Worm (Caenorhabditis elegans): ENCODE results near the gene T01H3.5.

Gene T01H3.5

DNA sequence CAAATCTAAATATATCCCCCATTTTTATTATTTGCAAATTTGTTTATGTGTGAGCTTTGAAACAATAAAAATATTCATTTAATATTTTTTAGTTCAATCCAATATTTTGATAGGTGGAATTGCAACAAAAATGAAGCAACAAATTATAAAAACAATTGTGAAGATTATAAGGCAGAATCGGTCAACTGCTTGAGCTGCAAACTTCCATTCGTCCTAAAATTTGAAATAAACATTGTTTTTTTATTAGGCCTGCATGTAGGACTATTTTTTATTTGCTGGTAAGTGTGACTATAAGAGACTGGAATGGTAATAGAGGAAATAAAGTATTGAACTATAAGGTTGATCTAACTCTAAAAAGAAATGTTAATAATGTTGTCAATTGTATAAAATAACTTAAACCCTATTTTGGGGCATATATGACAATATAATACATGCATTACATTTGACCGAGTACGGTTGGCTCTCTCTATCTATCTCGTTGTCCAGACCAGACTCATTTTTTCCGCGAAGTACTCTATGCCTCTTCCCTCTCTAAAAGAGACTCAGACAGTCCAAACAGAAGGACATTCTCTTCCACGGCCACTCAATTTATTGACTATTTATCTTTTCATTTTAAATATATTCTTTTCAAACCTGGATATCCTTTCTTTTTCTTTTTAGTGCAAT, 33.7 kb upstream of the T01H3.5 start, which contains the start of gene T09A5.4:
TSS of gene T09A5.4 (plus strand) at position 616 of the 666 bp plus-strand sequence.
- no peak for TF ChIP-seq pes-1 (GFP tag; IDR thresholded peaks at IDR 0.05)
- no peak for TF ChIP-seq F13C5.2 (tag; optimal IDR thresholded peaks at IDR 0.05)
- no peak for TF ChIP-seq B0310.2 (tag; optimal IDR thresholded peaks at IDR 0.05)
- no peak for TF ChIP-seq scrt-1 (GFP tag; IDR thresholded peaks at IDR 0.05)
- TF ChIP-seq sea-1 (GFP tag; conservative IDR thresholded peaks at IDR 0.05): no peak
- TF ChIP-seq flt-1 (GFP tag; IDR thresholded peaks at IDR 0.05): no peak
- no peak for TF ChIP-seq aly-1 (tag; optimal IDR thresholded peaks at IDR 0.05)
- no peak for TF ChIP-seq ceh-13 (GFP tag; optimal IDR thresholded peaks at IDR 0.05)
- no peak for TF ChIP-seq ama-1 (optimal IDR thresholded peaks at IDR 0.05)
- no peak for TF ChIP-seq hmg-4 (GFP tag; optimal IDR thresholded peaks at IDR 0.05)
- no peak for TF ChIP-seq hnd-1 (tag; optimal IDR thresholded peaks at IDR 0.05)
- no peak for TF ChIP-seq tbx-11 (GFP tag; IDR thresholded peaks at IDR 0.05)
- TF ChIP-seq tra-4 (tag; optimal IDR thresholded peaks at IDR 0.05): no peak
- TF ChIP-seq tbx-37 (GFP tag; conservative IDR thresholded peaks at IDR 0.05): no peak
- TF ChIP-seq ets-7 (tag; optimal IDR thresholded peaks at IDR 0.05): no peak
- TF ChIP-seq hmbx-1 (tag; optimal IDR thresholded peaks at IDR 0.05): no peak
- no peak for TF ChIP-seq ceh-36 (tag; optimal IDR thresholded peaks at IDR 0.05)

DNA sequence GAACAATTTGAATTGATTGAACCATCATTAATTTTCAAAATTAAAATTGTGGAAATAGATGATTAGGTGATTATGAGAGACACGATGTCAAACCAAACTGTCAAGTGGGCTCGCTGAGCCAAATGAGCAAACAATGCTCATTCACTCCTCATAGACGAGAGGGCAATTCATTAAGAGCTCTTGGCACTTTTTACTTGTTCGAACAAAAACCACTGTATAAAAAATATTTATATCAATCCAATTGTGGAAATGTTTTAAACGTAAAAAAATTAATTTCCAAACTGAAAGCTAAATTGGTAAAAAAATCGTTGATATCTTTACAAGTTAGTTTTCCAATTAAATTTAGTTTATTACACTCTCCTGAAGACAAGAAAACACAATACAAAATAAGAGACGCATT, 29.7 kb upstream of the T01H3.5 start, which contains the start of gene acr-7:
TSS of gene acr-7 (minus strand) at position 101 of the 400 bp plus-strand sequence.
- TF ChIP-seq B0310.2 (tag; optimal IDR thresholded peaks at IDR 0.05): no peak
- TF ChIP-seq ceh-13 (GFP tag; optimal IDR thresholded peaks at IDR 0.05): no peak
- no peak for TF ChIP-seq scrt-1 (GFP tag; IDR thresholded peaks at IDR 0.05)
- TF ChIP-seq ets-7 (tag; optimal IDR thresholded peaks at IDR 0.05): no peak
- no peak for TF ChIP-seq tbx-11 (GFP tag; IDR thresholded peaks at IDR 0.05)
- TF ChIP-seq ama-1 (optimal IDR thresholded peaks at IDR 0.05): no peak
- TF ChIP-seq hnd-1 (tag; optimal IDR thresholded peaks at IDR 0.05): no peak
- no peak for TF ChIP-seq flt-1 (GFP tag; IDR thresholded peaks at IDR 0.05)
- TF ChIP-seq F13C5.2 (tag; optimal IDR thresholded peaks at IDR 0.05): no peak
- TF ChIP-seq hmg-4 (GFP tag; optimal IDR thresholded peaks at IDR 0.05): no peak
- TF ChIP-seq tra-4 (tag; optimal IDR thresholded peaks at IDR 0.05): no peak
- no peak for TF ChIP-seq aly-1 (tag; optimal IDR thresholded peaks at IDR 0.05)
- no peak for TF ChIP-seq sea-1 (GFP tag; conservative IDR thresholded peaks at IDR 0.05)
- TF ChIP-seq hmbx-1 (tag; optimal IDR thresholded peaks at IDR 0.05): no peak
- TF ChIP-seq ceh-36 (tag; optimal IDR thresholded peaks at IDR 0.05): no peak
- TF ChIP-seq pes-1 (GFP tag; IDR thresholded peaks at IDR 0.05): no peak

ce11 chrII:7850575-7850974, 28.8 kb upstream of the T01H3.5 start:
- no peak for TF ChIP-seq hnd-1 (tag; optimal IDR thresholded peaks at IDR 0.05)
- no peak for TF ChIP-seq B0310.2 (tag; optimal IDR thresholded peaks at IDR 0.05)
- no peak for TF ChIP-seq tra-4 (tag; optimal IDR thresholded peaks at IDR 0.05)
- no peak for TF ChIP-seq scrt-1 (GFP tag; IDR thresholded peaks at IDR 0.05)
- TF ChIP-seq flt-1 (GFP tag; IDR thresholded peaks at IDR 0.05): no peak
- no peak for TF ChIP-seq sea-1 (GFP tag; conservative IDR thresholded peaks at IDR 0.05)
- no peak for TF ChIP-seq hmbx-1 (tag; optimal IDR thresholded peaks at IDR 0.05)
- TF ChIP-seq ets-7 (tag; optimal IDR thresholded peaks at IDR 0.05): no peak
- TF ChIP-seq tbx-11 (GFP tag; IDR thresholded peaks at IDR 0.05): no peak
- TF ChIP-seq aly-1 (tag; optimal IDR thresholded peaks at IDR 0.05): no peak
- no peak for TF ChIP-seq hmg-4 (GFP tag; optimal IDR thresholded peaks at IDR 0.05)

- TF ChIP-seq hmbx-1 (tag; optimal IDR thresholded peaks at IDR 0.05): no peak
- TF ChIP-seq pes-1 (GFP tag; IDR thresholded peaks at IDR 0.05): no peak
- TF ChIP-seq ama-1 (optimal IDR thresholded peaks at IDR 0.05): no peak
- TF ChIP-seq ceh-13 (GFP tag; optimal IDR thresholded peaks at IDR 0.05): no peak
Observed at ce11 chrII:7851480-7851879, 27.9 kb upstream of the T01H3.5 start.

DNA sequence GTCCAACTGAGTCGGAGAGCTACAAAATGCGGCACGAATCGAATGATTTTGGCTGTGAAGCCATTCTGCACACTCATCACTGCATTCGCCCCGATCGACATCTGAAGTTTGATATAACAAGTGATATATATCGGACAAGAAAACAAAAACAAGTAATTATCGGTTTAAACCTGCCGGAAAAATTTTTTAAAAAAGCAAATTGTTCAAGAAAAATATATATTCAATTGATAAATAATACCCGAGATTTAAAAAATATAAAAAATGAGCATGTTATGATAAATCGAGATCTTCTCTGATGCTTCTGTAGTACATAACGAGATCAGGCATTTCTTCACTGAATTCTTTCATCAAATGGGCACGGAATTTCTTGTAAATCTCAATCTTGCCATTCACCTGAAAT, 25.7 kb upstream of the T01H3.5 start, which contains the start of gene T09A5.5:
TSS of gene T09A5.5 (minus strand) at position 101 of the 400 bp plus-strand sequence.
- TF ChIP-seq ets-7 (tag; optimal IDR thresholded peaks at IDR 0.05): no peak
- TF ChIP-seq hmbx-1 (tag; optimal IDR thresholded peaks at IDR 0.05): no peak

DNA sequence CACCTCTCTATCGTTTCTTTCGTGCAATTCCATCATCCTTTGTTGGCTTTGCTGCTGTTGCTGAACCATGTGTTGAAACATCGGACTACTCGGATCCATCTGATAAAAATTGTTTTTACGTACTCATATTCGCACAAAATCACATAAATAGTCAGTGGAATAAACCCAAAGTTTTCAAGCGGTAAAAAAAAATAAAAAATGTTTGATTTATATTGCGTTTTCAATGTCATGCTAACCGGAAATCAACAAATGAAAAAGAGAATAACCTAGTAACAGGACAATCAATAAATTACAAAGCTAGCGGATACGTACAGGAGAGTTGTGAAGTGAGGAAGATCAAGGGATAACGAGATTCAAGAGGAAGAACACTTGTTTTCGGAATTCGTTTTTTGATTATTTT, 24.5 kb upstream of the T01H3.5 start, which contains the start of gene mdt-10:
TSS of gene mdt-10 (minus strand) at position 101 of the 400 bp plus-strand sequence.
- TF ChIP-seq ets-7 (tag; optimal IDR thresholded peaks at IDR 0.05): no peak
- TF ChIP-seq ceh-36 (tag; optimal IDR thresholded peaks at IDR 0.05): no peak
- no peak for TF ChIP-seq ceh-13 (GFP tag; optimal IDR thresholded peaks at IDR 0.05)
- no peak for TF ChIP-seq F13C5.2 (tag; optimal IDR thresholded peaks at IDR 0.05)
- TF ChIP-seq hmbx-1 (tag; optimal IDR thresholded peaks at IDR 0.05): no peak
- no peak for TF ChIP-seq flt-1 (GFP tag; IDR thresholded peaks at IDR 0.05)
- no peak for TF ChIP-seq scrt-1 (GFP tag; IDR thresholded peaks at IDR 0.05)

DNA sequence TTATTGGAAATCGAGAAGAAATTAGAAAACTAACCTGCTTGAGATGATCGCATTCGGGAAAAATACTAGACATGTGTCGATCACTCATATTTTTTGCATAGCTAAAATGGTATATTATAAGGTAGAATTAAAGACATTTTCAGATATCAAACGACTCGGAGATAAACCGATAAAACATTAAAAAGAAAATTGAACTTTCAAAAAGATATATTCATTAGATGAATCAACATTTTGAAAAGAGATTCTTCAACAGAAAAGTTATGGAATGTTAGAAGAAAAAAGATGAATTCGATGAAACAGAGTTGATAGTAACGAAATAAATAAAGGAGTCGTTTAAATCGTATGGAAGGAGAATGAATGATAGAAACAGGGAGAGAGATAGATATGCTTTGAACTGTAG, 23.8 kb upstream of the T01H3.5 start, which contains the start of gene mdmh-35:
TSS of gene mdmh-35 (minus strand) at position 101 of the 400 bp plus-strand sequence.
- TF ChIP-seq sea-1 (GFP tag; conservative IDR thresholded peaks at IDR 0.05) (no peak), ets-7 (tag; optimal IDR thresholded peaks at IDR 0.05) (no peak), hmbx-1 (tag; optimal IDR thresholded peaks at IDR 0.05) (no peak), tbx-37 (GFP tag; conservative IDR thresholded peaks at IDR 0.05) (no peak), scrt-1 (GFP tag; IDR thresholded peaks at IDR 0.05) (no peak)

ce11 chrII:7857485-7858010, 21.9 kb upstream of the T01H3.5 start, which contains the start of the genes cec-3 and T09A5.15:
TSS of gene cec-3 (minus strand) at chrII:7857600.
TSS of gene T09A5.15 (plus strand) at chrII:7857960.
- TF ChIP-seq tra-4 (tag; optimal IDR thresholded peaks at IDR 0.05): no peak
- TF ChIP-seq pes-1 (GFP tag; IDR thresholded peaks at IDR 0.05): no peak
- no peak for TF ChIP-seq B0310.2 (tag; optimal IDR thresholded peaks at IDR 0.05)
- TF ChIP-seq F13C5.2 (tag; optimal IDR thresholded peaks at IDR 0.05): peak; percentile 63

Data from whole organism, early embryonic.